Worm (Caenorhabditis elegans) whole organism, early embryonic: Measurements from ENCODE around the gene Y60A3A.8.
"Not testable (repeated sequence)": the region's sequence is repeated elsewhere in the genome, so short reads cannot be mapped to it uniquely, and the experiment has no call there.

Experiments
- B0310.2 ChIP-seq: sonication (generic microtip); optimal IDR thresholded peaks from 2 replicates; lab custom pipeline; 2016; ENCODE audit warnings: mild to moderate bottlenecking, missing genetic modification characterization, missing compliant biosample characterization
- F13C5.2 ChIP-seq: sonication (generic microtip); optimal IDR thresholded peaks from 2 replicates; lab custom pipeline; 2017; ENCODE audit warnings: mild to moderate bottlenecking, missing genetic modification characterization, inconsistent platforms, missing compliant biosample characterization
- aly-1 ChIP-seq: sonication (generic microtip); optimal IDR thresholded peaks from 2 replicates; lab custom pipeline; 2016; ENCODE audit warnings: missing genetic modification characterization, missing compliant biosample characterization
- ama-1 ChIP-seq: fragments of 150-350 bp; optimal IDR thresholded peaks from 2 replicates; lab custom pipeline; 2014
- ceh-13 ChIP-seq: fragments of 200-800 bp; sonication (Bioruptor generic); optimal IDR thresholded peaks from 2 replicates; lab custom pipeline; 2018; ENCODE audit warnings: mild to moderate bottlenecking, missing genetic modification characterization, missing compliant biosample characterization
- ceh-36 ChIP-seq: sonication (generic microtip); optimal IDR thresholded peaks from 2 replicates; lab custom pipeline; 2016; ENCODE audit warnings: missing genetic modification characterization, inconsistent platforms, missing compliant biosample characterization
- ets-7 ChIP-seq: sonication (generic microtip); optimal IDR thresholded peaks from 2 replicates; lab custom pipeline; 2016; ENCODE audit warnings: missing genotype, missing genetic modification characterization, missing compliant biosample characterization
- flt-1 ChIP-seq: fragments of 200-800 bp; sonication (Bioruptor generic); IDR thresholded peaks from 2 replicates; pipeline ENCODE4 v1.3.6; 2022; ENCODE audit warnings: missing genetic modification characterization, missing compliant biosample characterization
- hmbx-1 ChIP-seq: sonication (generic microtip); optimal IDR thresholded peaks from 2 replicates; lab custom pipeline; 2016; ENCODE audit warnings: mild to moderate bottlenecking, missing genetic modification characterization, missing compliant biosample characterization
- hmg-4 ChIP-seq: fragments of 200-800 bp; sonication (Bioruptor generic); optimal IDR thresholded peaks from 2 replicates; lab custom pipeline; 2018; ENCODE audit warnings: mild to moderate bottlenecking, missing genetic modification characterization, missing compliant biosample characterization
- hnd-1 ChIP-seq: sonication (generic microtip); optimal IDR thresholded peaks from 2 replicates; lab custom pipeline; 2016; ENCODE audit warnings: missing genetic modification characterization, missing compliant biosample characterization
- pes-1 ChIP-seq: fragments of 200-800 bp; sonication (Bioruptor generic); IDR thresholded peaks from 2 replicates; pipeline ENCODE4 v1.3.6; 2022; ENCODE audit warnings: missing genetic modification reagents, missing genetic modification characterization, missing compliant biosample characterization
- scrt-1 ChIP-seq: fragments of 200-800 bp; sonication (Bioruptor generic); IDR thresholded peaks from 2 replicates; pipeline ENCODE4 v1.3.6; 2022; ENCODE audit warnings: missing genetic modification characterization, missing compliant biosample characterization
- sea-1 ChIP-seq: fragments of 200-800 bp; sonication (Bioruptor generic); conservative IDR thresholded peaks from 2 replicates; pipeline ENCODE4 v1.3.6; 2022; ENCODE audit warnings: missing genetic modification characterization, missing compliant biosample characterization
- tbx-11 ChIP-seq: fragments of 200-800 bp; sonication (Bioruptor generic); IDR thresholded peaks from 2 replicates; pipeline ENCODE4 v1.3.6; 2022; ENCODE audit warnings: missing genetic modification characterization, missing compliant biosample characterization
- tbx-37 ChIP-seq: fragments of 200-800 bp; sonication (Bioruptor generic); conservative IDR thresholded peaks from 2 replicates; pipeline ENCODE4 v1.3.6; 2022; ENCODE audit warnings: missing genetic modification reagents, missing genetic modification characterization, missing compliant biosample characterization
- tra-4 ChIP-seq: sonication (generic microtip); optimal IDR thresholded peaks from 2 replicates; lab custom pipeline; 2017; ENCODE audit warnings: missing genetic modification characterization, missing compliant biosample characterization

Gene Y60A3A.8

ce11 chrV:19949721-19950120, at the start of gene Y60A3A.8:
Y60A3A.8 (plus strand) TSS chrV:19949978.
- TF ChIP-seq ama-1 (lab: Kevin White, UChicago); aly-1 (tag; lab: Kevin White, UChicago); ceh-36 (tag; lab: Kevin White, UChicago): not testable (repeated sequence)

DNA sequence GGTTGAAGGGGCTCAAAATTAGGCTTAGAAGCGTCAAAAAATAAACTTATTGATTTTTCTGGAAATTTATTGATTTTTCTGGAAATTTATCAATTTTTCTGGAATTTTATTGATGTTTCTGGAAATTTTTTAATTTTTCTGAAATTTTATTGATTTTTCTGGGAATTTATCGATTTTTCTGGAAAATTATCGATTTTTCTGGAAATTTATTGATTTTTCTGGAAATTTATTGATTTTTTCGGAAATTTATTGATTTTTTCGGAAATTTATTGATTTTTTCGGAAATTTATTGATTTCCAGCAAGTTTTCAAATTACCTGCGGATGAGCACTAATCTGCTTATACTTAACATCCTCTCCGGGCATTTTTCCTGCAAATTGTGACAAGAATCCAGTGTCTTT, 48.0 kb upstream of the Y60A3A.8 start:
- TF ChIP-seq aly-1 (tag; lab: Kevin White, UChicago) (no peak), flt-1 (GFP tag; lab: Robert Waterston, UW) (no peak), tbx-11 (no peak), scrt-1 (no peak), pes-1 (GFP tag; lab: Robert Waterston, UW) (no peak), tbx-37 (GFP tag; lab: Robert Waterston, UW) (no peak), hnd-1 (tag; lab: Kevin White, UChicago) (no peak), ama-1 (lab: Kevin White, UChicago) (no peak), ets-7 (tag; lab: Kevin White, UChicago) (no peak), ceh-36 (tag; lab: Kevin White, UChicago) (no peak), F13C5.2 (tag; lab: Kevin White, UChicago) (no peak), ceh-13 (GFP tag; lab: Kevin White, UChicago) (no peak), sea-1 (no peak), hmbx-1 (tag; lab: Kevin White, UChicago) (no peak), hmg-4 (GFP tag; lab: Kevin White, UChicago) (no peak), B0310.2 (no peak), tra-4 (no peak)

- TF ChIP-seq flt-1 (GFP tag; lab: Robert Waterston, UW): no peak
- no peak for TF ChIP-seq pes-1 (GFP tag; lab: Robert Waterston, UW)
- TF ChIP-seq ets-7 (tag; lab: Kevin White, UChicago): no peak
- no peak for TF ChIP-seq F13C5.2 (tag; lab: Kevin White, UChicago)
- TF ChIP-seq hmbx-1 (tag; lab: Kevin White, UChicago): no peak
- TF ChIP-seq tra-4: no peak
- no peak for TF ChIP-seq aly-1 (tag; lab: Kevin White, UChicago)
- TF ChIP-seq sea-1: no peak
- TF ChIP-seq ama-1 (lab: Kevin White, UChicago): no peak
- no peak for TF ChIP-seq tbx-11
- TF ChIP-seq ceh-13 (GFP tag; lab: Kevin White, UChicago): no peak
- TF ChIP-seq ceh-36 (tag; lab: Kevin White, UChicago): no peak
- TF ChIP-seq hnd-1 (tag; lab: Kevin White, UChicago): no peak
- no peak for TF ChIP-seq hmg-4 (GFP tag; lab: Kevin White, UChicago)
- TF ChIP-seq scrt-1: no peak
- no peak for TF ChIP-seq B0310.2
- TF ChIP-seq tbx-37 (GFP tag; lab: Robert Waterston, UW): no peak
Measured at ce11 chrV:19904790-19905189, 45.0 kb upstream of the Y60A3A.8 start.

DNA sequence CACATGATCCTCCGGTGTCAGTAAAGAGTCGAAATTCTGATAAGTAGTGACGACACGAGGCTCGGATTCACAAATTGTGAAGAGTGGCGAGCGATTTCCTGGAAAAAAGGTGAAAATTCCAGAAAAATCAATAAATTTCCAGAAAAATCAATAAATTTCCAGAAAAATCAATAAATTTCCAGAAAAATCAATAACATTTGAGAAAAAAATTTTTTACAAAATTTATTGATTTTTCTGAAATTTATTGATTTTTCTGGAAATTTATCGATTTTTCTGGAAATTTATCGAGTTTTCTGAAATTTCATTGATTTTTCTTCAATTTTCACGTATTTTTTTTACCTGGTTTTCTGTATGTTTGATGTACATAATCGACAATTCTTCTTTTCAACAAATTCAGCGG, 43.8 kb upstream of the Y60A3A.8 start:
- TF ChIP-seq ceh-13 (GFP tag; lab: Kevin White, UChicago): no peak
- no peak for TF ChIP-seq tbx-37 (GFP tag; lab: Robert Waterston, UW)
- TF ChIP-seq B0310.2: no peak
- no peak for TF ChIP-seq F13C5.2 (tag; lab: Kevin White, UChicago)
- TF ChIP-seq hmg-4 (GFP tag; lab: Kevin White, UChicago): no peak
- TF ChIP-seq ets-7 (tag; lab: Kevin White, UChicago): no peak
- no peak for TF ChIP-seq ceh-36 (tag; lab: Kevin White, UChicago)
- no peak for TF ChIP-seq aly-1 (tag; lab: Kevin White, UChicago)
- TF ChIP-seq scrt-1: no peak
- no peak for TF ChIP-seq ama-1 (lab: Kevin White, UChicago)
- TF ChIP-seq hmbx-1 (tag; lab: Kevin White, UChicago): no peak
- no peak for TF ChIP-seq hnd-1 (tag; lab: Kevin White, UChicago)
- TF ChIP-seq tra-4: no peak
- no peak for TF ChIP-seq pes-1 (GFP tag; lab: Robert Waterston, UW)
- no peak for TF ChIP-seq tbx-11

- no peak for TF ChIP-seq sea-1
- TF ChIP-seq B0310.2: no peak
- TF ChIP-seq tra-4: no peak
- no peak for TF ChIP-seq aly-1 (tag; lab: Kevin White, UChicago)
- no peak for TF ChIP-seq hmbx-1 (tag; lab: Kevin White, UChicago)
Measured at ce11 chrV:19907365-19907764, 42.4 kb upstream of the Y60A3A.8 start, which contains the start of gene fars-2. fars-2 (minus strand) TSS chrV:19907434.

- TF ChIP-seq tbx-11: no peak
- no peak for TF ChIP-seq pes-1 (GFP tag; lab: Robert Waterston, UW)
Measured at ce11 chrV:19908854-19909253, 40.9 kb upstream of the Y60A3A.8 start.

ce11 chrV:19915973-19916605, 33.7 kb upstream of the Y60A3A.8 start, which contains the start of the genes chk-2 and Y60A3A.19:
chk-2 (minus strand) TSS chrV:19916023.
Y60A3A.19 (plus strand) TSS chrV:19916555.
- TF ChIP-seq pes-1 (GFP tag; lab: Robert Waterston, UW) (no peak), sea-1 (no peak), hmbx-1 (tag; lab: Kevin White, UChicago) (no peak), ama-1 (lab: Kevin White, UChicago) (no peak), ets-7 (tag; lab: Kevin White, UChicago) (no peak), flt-1 (GFP tag; lab: Robert Waterston, UW) (no peak), F13C5.2 (tag; lab: Kevin White, UChicago) (no peak), tbx-37 (GFP tag; lab: Robert Waterston, UW) (no peak)

DNA sequence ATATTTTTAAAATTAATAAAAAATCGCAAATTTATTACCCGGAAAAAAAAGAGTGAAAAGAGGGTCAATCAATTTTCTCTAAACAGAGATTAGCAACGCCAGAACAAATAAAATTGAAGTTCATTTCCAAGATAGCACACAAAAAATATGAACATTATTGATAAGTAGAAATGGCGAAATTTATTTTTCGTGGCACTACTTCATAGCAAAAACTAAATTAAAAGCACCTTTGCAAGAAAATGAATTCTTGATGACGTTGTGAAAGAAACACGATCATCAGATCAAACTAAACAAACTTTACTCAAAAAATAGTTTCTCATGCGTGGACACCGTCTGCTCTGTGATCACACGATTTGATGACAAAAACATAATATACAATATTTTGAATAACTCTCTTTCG, 27.2 kb upstream of the Y60A3A.8 start, which contains the start of gene Y60A3A.16:
Gene Y60A3A.16 (minus strand): TSS at position 101 of the 400 bp plus-strand sequence.
- no peak for TF ChIP-seq flt-1 (GFP tag; lab: Robert Waterston, UW)
